Fruit fly (Drosophila melanogaster) whole organism, embryonic: ENCODE data around the gene CG43402.

Experiments
- Adf1 ChIP-seq: fragments of 200-800 bp; sonication (Bioruptor generic); IDR thresholded peaks from 2 replicates; pipeline ENCODE4 v1.3.6; 2022; ENCODE audit warnings: missing biosample characterization, missing genetic modification characterization
- Atf3 ChIP-seq: fragments of 200-800 bp; sonication (Bioruptor generic); optimal IDR thresholded peaks from 3 replicates; lab custom pipeline; 2016; ENCODE audit warnings: missing biosample characterization, missing genetic modification characterization
- B-H1 ChIP-seq: fragments of 200-800 bp; sonication (Bioruptor generic); IDR thresholded peaks from 3 replicates; pipeline ENCODE4 v1.3.6; 2022; ENCODE audit warnings: missing biosample characterization, missing genetic modification characterization
- B-H2 ChIP-seq: fragments of 200-800 bp; sonication (Bioruptor generic); optimal IDR thresholded peaks from 2 replicates; lab custom pipeline; 2018; ENCODE audit warnings: missing biosample characterization, mild to moderate bottlenecking, missing genetic modification characterization
- CG10543 ChIP-seq: fragments of 200-800 bp; sonication (Bioruptor generic); optimal IDR thresholded peaks from 3 replicates; lab custom pipeline; 2017; ENCODE audit warnings: missing biosample characterization, mild to moderate bottlenecking, missing genetic modification characterization, moderate library complexity
- CG10565 ChIP-seq: fragments of 200-800 bp; sonication (Bioruptor generic); optimal IDR thresholded peaks from 3 replicates; lab custom pipeline; 2016; ENCODE audit warnings: missing biosample characterization, mild to moderate bottlenecking, missing genetic modification characterization
- CG11398 ChIP-seq: fragments of 200-800 bp; sonication (Bioruptor generic); optimal IDR thresholded peaks from 2 replicates; lab custom pipeline; 2016; ENCODE audit warnings: missing biosample characterization, missing genetic modification characterization
- CG12391 ChIP-seq: fragments of 200-800 bp; sonication (Bioruptor generic); optimal IDR thresholded peaks from 3 replicates; lab custom pipeline; 2018; ENCODE audit warnings: missing biosample characterization, mild to moderate bottlenecking, missing genetic modification characterization, moderate library complexity
- CG13287 ChIP-seq: fragments of 200-800 bp; sonication (Bioruptor generic); IDR thresholded peaks from 2 replicates; pipeline ENCODE4 v1.3.6; 2022; ENCODE audit warnings: missing biosample characterization, missing genetic modification characterization; ENCODE audit not compliant: partially characterized antibody
- CG13424 ChIP-seq: fragments of 200-800 bp; sonication (Bioruptor generic); optimal IDR thresholded peaks from 2 replicates; lab custom pipeline; 2019; ENCODE audit warnings: missing biosample characterization, mild to moderate bottlenecking, missing genetic modification characterization, moderate library complexity
- CG14667 ChIP-seq: fragments of 200-800 bp; sonication (Bioruptor generic); IDR thresholded peaks from 2 replicates; pipeline ENCODE4 v1.3.6; 2022; ENCODE audit warnings: missing biosample characterization, missing genetic modification characterization
- CG16779 ChIP-seq: fragments of 200-800 bp; sonication (Bioruptor generic); IDR thresholded peaks from 2 replicates; pipeline ENCODE4 v1.3.6; 2022; ENCODE audit warnings: missing biosample characterization, missing genetic modification characterization
- CG17186 ChIP-seq: fragments of 200-800 bp; sonication (Bioruptor generic); optimal IDR thresholded peaks from 3 replicates; lab custom pipeline; 2017; ENCODE audit warnings: missing biosample characterization, missing genetic modification reagents, missing genetic modification characterization
- CG17328 ChIP-seq: fragments of 200-800 bp; sonication (Bioruptor generic); IDR thresholded peaks from 2 replicates; pipeline ENCODE4 v1.3.6; 2022; ENCODE audit warnings: missing biosample characterization, missing genetic modification characterization
- CG17359 ChIP-seq: fragments of 200-800 bp; sonication (Bioruptor generic); optimal IDR thresholded peaks from 3 replicates; lab custom pipeline; 2018; ENCODE audit warnings: missing biosample characterization, mild to moderate bottlenecking, missing genetic modification characterization, moderate library complexity
- CG17802 ChIP-seq: fragments of 200-800 bp; sonication (Bioruptor generic); optimal IDR thresholded peaks from 2 replicates; lab custom pipeline; 2018; ENCODE audit warnings: missing biosample characterization, mild to moderate bottlenecking, missing genetic modification characterization, moderate library complexity
- CG18764 ChIP-seq: fragments of 200-800 bp; sonication (Bioruptor generic); optimal IDR thresholded peaks from 3 replicates; lab custom pipeline; 2016; ENCODE audit warnings: missing biosample characterization, missing genetic modification characterization
- CG31441 ChIP-seq: fragments of 200-800 bp; sonication (Bioruptor generic); IDR thresholded peaks from 2 replicates; pipeline ENCODE4 v1.3.6; 2022; ENCODE audit warnings: missing biosample characterization, missing genetic modification characterization
- CG34224 ChIP-seq: fragments of 200-800 bp; sonication (Bioruptor generic); IDR thresholded peaks from 3 replicates; pipeline ENCODE4 v1.3.6; 2022; ENCODE audit warnings: missing biosample characterization, missing genetic modification characterization; ENCODE audit not compliant: partially characterized antibody
- CG5953 ChIP-seq: fragments of 200-800 bp; sonication (Bioruptor generic); IDR thresholded peaks from 2 replicates; pipeline ENCODE4 v1.3.6; 2022; ENCODE audit warnings: missing biosample characterization, missing genetic modification characterization
- CG6175 ChIP-seq: fragments of 200-800 bp; sonication (Bioruptor generic); IDR thresholded peaks from 3 replicates; pipeline ENCODE4 v1.3.6; 2022; ENCODE audit warnings: missing biosample characterization, missing genetic modification characterization
- CG6254 ChIP-seq: fragments of 200-800 bp; sonication (Bioruptor generic); optimal IDR thresholded peaks from 3 replicates; lab custom pipeline; 2017; ENCODE audit warnings: mild to moderate bottlenecking, missing biosample characterization, missing genetic modification reagents, missing genetic modification characterization
- CG6813 ChIP-seq: fragments of 200-800 bp; sonication (Bioruptor generic); optimal IDR thresholded peaks from 2 replicates; lab custom pipeline; 2017; ENCODE audit warnings: missing biosample characterization, missing genetic modification characterization, mild to moderate bottlenecking, moderate library complexity, missing genetic modification reagents
- CG7786 ChIP-seq: fragments of 200-800 bp; sonication (Bioruptor generic); optimal IDR thresholded peaks from 2 replicates; lab custom pipeline; 2016; ENCODE audit warnings: missing biosample characterization, missing genetic modification characterization
- CG8478 ChIP-seq: fragments of >200 bp; optimal IDR thresholded peaks from 2 replicates; lab custom pipeline; 2018
- Chrac-16 ChIP-seq: fragments of 200-800 bp; sonication (Bioruptor generic); optimal IDR thresholded peaks from 3 replicates; lab custom pipeline; 2016; ENCODE audit warnings: missing biosample characterization, missing genetic modification characterization
- Dip2 ChIP-seq: fragments of 200-800 bp; sonication (Bioruptor generic); IDR thresholded peaks from 2 replicates; pipeline ENCODE4 v1.3.6; 2022; ENCODE audit warnings: missing biosample characterization, missing genetic modification characterization
- HmgD ChIP-seq: fragments of 200-800 bp; sonication (Bioruptor generic); optimal IDR thresholded peaks from 3 replicates; lab custom pipeline; 2016; ENCODE audit warnings: missing biosample characterization, missing genetic modification characterization
- Meics ChIP-seq: fragments of 200-800 bp; sonication (Bioruptor generic); optimal IDR thresholded peaks from 2 replicates; lab custom pipeline; 2017; ENCODE audit warnings: missing biosample characterization, mild to moderate bottlenecking, missing genetic modification characterization
- Mes4 ChIP-seq: fragments of 200-800 bp; sonication (Bioruptor generic); optimal IDR thresholded peaks from 2 replicates; lab custom pipeline; 2016; ENCODE audit warnings: missing biosample characterization, missing genetic modification characterization
- Mrtf ChIP-seq: fragments of 200-800 bp; sonication (Bioruptor generic); IDR thresholded peaks from 3 replicates; pipeline ENCODE4 v1.3.6; 2022; ENCODE audit warnings: missing biosample characterization, missing genetic modification characterization
- Myb ChIP-seq: fragments of 200-800 bp; sonication (Bioruptor generic); optimal IDR thresholded peaks from 2 replicates; lab custom pipeline; 2016; ENCODE audit warnings: missing biosample characterization, missing genetic modification characterization
- NfI ChIP-seq: fragments of 200-800 bp; sonication (Bioruptor generic); optimal IDR thresholded peaks from 3 replicates; lab custom pipeline; 2018; ENCODE audit warnings: missing biosample characterization, mild to moderate bottlenecking, missing genetic modification characterization, moderate library complexity
- Oaz ChIP-seq: fragments of 200-800 bp; sonication (Bioruptor generic); IDR thresholded peaks from 2 replicates; pipeline ENCODE4 v1.3.6; 2022; ENCODE audit warnings: missing biosample characterization, missing genetic modification characterization
- Sox102F ChIP-seq: fragments of 200-800 bp; sonication (Bioruptor generic); optimal IDR thresholded peaks from 2 replicates; lab custom pipeline; 2018; ENCODE audit warnings: missing biosample characterization, mild to moderate bottlenecking, missing genetic modification characterization, moderate library complexity
- Usf ChIP-seq: fragments of 200-800 bp; sonication (Bioruptor generic); optimal IDR thresholded peaks from 2 replicates; lab custom pipeline; 2017; ENCODE audit warnings: missing genotype, missing biosample characterization, missing genetic modification characterization
- ash1 ChIP-seq: fragments of 200-800 bp; sonication (Bioruptor generic); optimal IDR thresholded peaks from 2 replicates; lab custom pipeline; 2018; ENCODE audit warnings: missing biosample characterization, mild to moderate bottlenecking, missing genetic modification characterization
- az2 ChIP-seq: fragments of 200-800 bp; sonication (Bioruptor generic); optimal IDR thresholded peaks from 3 replicates; lab custom pipeline; 2016; ENCODE audit warnings: missing biosample characterization, missing genetic modification characterization
- bcd ChIP-seq: fragments of 200-800 bp; sonication (Bioruptor generic); optimal IDR thresholded peaks from 2 replicates; lab custom pipeline; 2017; ENCODE audit warnings: missing biosample characterization, mild to moderate bottlenecking, missing genetic modification characterization
- cg ChIP-seq: fragments of 200-800 bp; sonication (Bioruptor generic); optimal IDR thresholded peaks from 3 replicates; lab custom pipeline; 2019; ENCODE audit warnings: missing biosample characterization, mild to moderate bottlenecking, missing genetic modification characterization, moderate library complexity
- danr ChIP-seq: fragments of 200-800 bp; sonication (Bioruptor generic); IDR thresholded peaks from 2 replicates; pipeline ENCODE4 v1.3.6; 2022; ENCODE audit warnings: missing biosample characterization, missing genetic modification characterization
- dysf ChIP-seq: fragments of 200-800 bp; sonication (Bioruptor generic); IDR thresholded peaks from 3 replicates; pipeline ENCODE4 v1.3.6; 2022; ENCODE audit warnings: missing biosample characterization, missing genetic modification characterization
- eve ChIP-seq, 2 experiments: fragments of >200 bp; optimal IDR thresholded peaks; 2 replicates each; lab custom pipeline; 2017; ENCODE audit warnings: missing biosample characterization in 2 of 2, missing genetic modification characterization in 2 of 2
- gfzf ChIP-seq: fragments of 200-800 bp; sonication (Bioruptor generic); optimal IDR thresholded peaks from 2 replicates; lab custom pipeline; 2016; ENCODE audit warnings: missing biosample characterization, mild to moderate bottlenecking, missing genetic modification characterization, moderate library complexity
- kni ChIP-seq: fragments of 200-800 bp; sonication (Bioruptor generic); optimal IDR thresholded peaks from 3 replicates; lab custom pipeline; 2017; ENCODE audit warnings: mild to moderate bottlenecking, missing biosample characterization, missing genetic modification reagents, missing genetic modification characterization
- pb ChIP-seq: fragments of 200-800 bp; sonication (Bioruptor generic); optimal IDR thresholded peaks from 3 replicates; lab custom pipeline; 2016; ENCODE audit warnings: missing biosample characterization, missing genetic modification characterization
- phol ChIP-seq: fragments of 200-800 bp; sonication (Bioruptor generic); optimal IDR thresholded peaks from 3 replicates; lab custom pipeline; 2018; ENCODE audit warnings: missing biosample characterization, mild to moderate bottlenecking, missing genetic modification characterization, moderate library complexity
- pzg ChIP-seq: fragments of 200-800 bp; sonication (Bioruptor generic); optimal IDR thresholded peaks from 3 replicates; lab custom pipeline; 2018; ENCODE audit warnings: missing biosample characterization, mild to moderate bottlenecking, missing genetic modification characterization, moderate library complexity
- schlank ChIP-seq: fragments of 200-800 bp; sonication (Bioruptor generic); optimal IDR thresholded peaks from 2 replicates; lab custom pipeline; 2018; ENCODE audit warnings: missing biosample characterization, mild to moderate bottlenecking, missing genetic modification characterization
- so ChIP-seq: fragments of 200-800 bp; sonication (Bioruptor generic); IDR thresholded peaks from 3 replicates; pipeline ENCODE4 v1.3.6; 2022; ENCODE audit warnings: missing biosample characterization, missing genetic modification characterization
- wdn ChIP-seq: fragments of 200-800 bp; sonication (Bioruptor generic); IDR thresholded peaks from 2 replicates; pipeline ENCODE4 v1.3.6; 2022; ENCODE audit warnings: missing biosample characterization, missing genetic modification characterization
- yki ChIP-seq: fragments of >200 bp; optimal IDR thresholded peaks from 3 replicates; lab custom pipeline; 2018

The CG43402 gene

DNA sequence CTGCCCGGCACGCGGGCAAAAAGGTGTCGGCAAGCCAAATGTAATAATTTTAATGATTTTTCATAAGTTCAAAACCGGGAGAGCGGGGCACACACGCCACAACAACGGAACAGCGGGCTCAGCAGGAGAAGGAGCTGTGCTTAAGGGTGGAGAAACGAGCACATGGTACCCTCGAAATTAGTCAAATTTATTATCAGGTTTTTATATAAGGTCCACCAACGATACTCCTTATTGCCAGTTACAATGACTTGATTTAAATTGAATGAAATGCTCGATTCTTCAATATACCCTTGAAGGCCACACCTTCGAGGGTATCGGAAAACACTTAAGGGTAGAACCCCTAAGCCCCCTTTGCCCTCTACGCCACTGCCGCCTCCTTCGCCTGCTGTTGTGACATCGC, 31.0 kb downstream of the CG43402 start (continued):
- TF ChIP-seq CG17802 (tag; lab: Kevin White, UChicago) (no peak), CG17328 (peak; percentile 52; the same call in 1 of the 2 replicates), schlank (tag; lab: Kevin White, UChicago) (no peak), Oaz (no peak), cg (no peak), Mrtf (GFP tag; lab: Robert Waterston, UW) (peak; percentile 24; the same call in 1 of the 3 replicates), CG14667 (GFP tag; lab: Robert Waterston, UW) (peak; percentile 55; the same call in 1 of the 2 replicates), CG12391 (tag; lab: Kevin White, UChicago) (peak; percentile 34), ash1 (GFP tag; lab: Kevin White, UChicago) (no peak), CG6813 (peak; percentile 10), HmgD (GFP tag; lab: Kevin White, UChicago) (no peak), Myb (no peak), CG17186 (GFP tag; lab: Kevin White, UChicago) (no peak), CG7786 (GFP tag; lab: Kevin White, UChicago) (no peak), CG10543 (GFP tag; lab: Kevin White, UChicago) (no peak), Dip2 (GFP tag; lab: Robert Waterston, UW) (no peak), wdn (GFP tag; lab: Robert Waterston, UW) (0 out of 2 replicates have a peak, but pooled peaks have one; percentile 42), B-H1 (GFP tag; lab: Robert Waterston, UW) (peak; percentile 51), Atf3 (no peak), CG13424 (peak; percentile 36), CG6254 (peak; percentile 36), so (GFP tag; lab: Robert Waterston, UW) (peak; percentile 20; the same call in 1 of the 3 replicates), kni (GFP tag; lab: Kevin White, UChicago) (no peak), B-H2 (GFP tag; lab: Kevin White, UChicago) (no peak), CG31441 (GFP tag; lab: Robert Waterston, UW) (no peak), CG34224 (GFP tag; lab: Robert Waterston, UW) (no peak), Adf1 (GFP tag; lab: Robert Waterston, UW) (no peak), dysf (GFP tag; lab: Robert Waterston, UW) (peak; percentile 64), CG11398 (GFP tag; lab: Kevin White, UChicago) (no peak), pzg (GFP tag; lab: Kevin White, UChicago) (no peak), eve (GFP tag; optimal IDR thresholded peaks at IDR 0.05; lab: Kevin White, UChicago) (no peak), Meics (GFP tag; lab: Kevin White, UChicago) (peak; percentile 4), bcd (GFP tag; lab: Kevin White, UChicago) (peak; percentile 25), phol (tag; lab: Kevin White, UChicago) (peak; percentile 44), yki (lab: Kevin White, UChicago) (no peak), CG5953 (GFP tag; lab: Robert Waterston, UW) (no peak), Mes4 (GFP tag; lab: Kevin White, UChicago) (no peak), pb (no peak), NfI (GFP tag; lab: Kevin White, UChicago) (no peak), gfzf (no peak), danr (no peak), CG13287 (GFP tag; lab: Robert Waterston, UW) (no peak), Sox102F (GFP tag; lab: Kevin White, UChicago) (peak; percentile 2), CG6175 (GFP tag; lab: Robert Waterston, UW) (no peak), Chrac-16 (GFP tag; lab: Kevin White, UChicago) (no peak), CG17359 (tag; lab: Kevin White, UChicago) (peak; percentile 22), CG10565 (no peak), CG8478 (lab: Kevin White, UChicago) (no peak), az2 (GFP tag; lab: Kevin White, UChicago) (peak; percentile 13), Usf (GFP tag; lab: Kevin White, UChicago) (no peak), CG16779 (no peak), CG18764 (GFP tag; lab: Kevin White, UChicago) (no peak)
